Worm (Caenorhabditis elegans) whole organism, early embryonic: ENCODE results near the gene ciao-2B.
"Not testable (repeated sequence)": the region's sequence is repeated elsewhere in the genome, so short reads cannot be mapped to it uniquely, and the experiment has no call there.

Experiments used
- B0310.2 ChIP-seq: sonication (generic microtip); optimal IDR thresholded peaks from 2 replicates; lab custom pipeline; 2016; ENCODE audit warnings: mild to moderate bottlenecking, missing genetic modification characterization, missing compliant biosample characterization
- F13C5.2 ChIP-seq: sonication (generic microtip); optimal IDR thresholded peaks from 2 replicates; lab custom pipeline; 2017; ENCODE audit warnings: mild to moderate bottlenecking, missing genetic modification characterization, inconsistent platforms, missing compliant biosample characterization
- aly-1 ChIP-seq: sonication (generic microtip); optimal IDR thresholded peaks from 2 replicates; lab custom pipeline; 2016; ENCODE audit warnings: missing genetic modification characterization, missing compliant biosample characterization
- ama-1 ChIP-seq: fragments of 150-350 bp; optimal IDR thresholded peaks from 2 replicates; lab custom pipeline; 2014
- ceh-13 ChIP-seq: fragments of 200-800 bp; sonication (Bioruptor generic); optimal IDR thresholded peaks from 2 replicates; lab custom pipeline; 2018; ENCODE audit warnings: mild to moderate bottlenecking, missing genetic modification characterization, missing compliant biosample characterization
- ceh-36 ChIP-seq: sonication (generic microtip); optimal IDR thresholded peaks from 2 replicates; lab custom pipeline; 2016; ENCODE audit warnings: missing genetic modification characterization, inconsistent platforms, missing compliant biosample characterization
- ets-7 ChIP-seq: sonication (generic microtip); optimal IDR thresholded peaks from 2 replicates; lab custom pipeline; 2016; ENCODE audit warnings: missing genotype, missing genetic modification characterization, missing compliant biosample characterization
- flt-1 ChIP-seq: fragments of 200-800 bp; sonication (Bioruptor generic); IDR thresholded peaks from 2 replicates; pipeline ENCODE4 v1.3.6; 2022; ENCODE audit warnings: missing genetic modification characterization, missing compliant biosample characterization
- hmbx-1 ChIP-seq: sonication (generic microtip); optimal IDR thresholded peaks from 2 replicates; lab custom pipeline; 2016; ENCODE audit warnings: mild to moderate bottlenecking, missing genetic modification characterization, missing compliant biosample characterization
- hmg-4 ChIP-seq: fragments of 200-800 bp; sonication (Bioruptor generic); optimal IDR thresholded peaks from 2 replicates; lab custom pipeline; 2018; ENCODE audit warnings: mild to moderate bottlenecking, missing genetic modification characterization, missing compliant biosample characterization
- hnd-1 ChIP-seq: sonication (generic microtip); optimal IDR thresholded peaks from 2 replicates; lab custom pipeline; 2016; ENCODE audit warnings: missing genetic modification characterization, missing compliant biosample characterization
- pes-1 ChIP-seq: fragments of 200-800 bp; sonication (Bioruptor generic); IDR thresholded peaks from 2 replicates; pipeline ENCODE4 v1.3.6; 2022; ENCODE audit warnings: missing genetic modification reagents, missing genetic modification characterization, missing compliant biosample characterization
- scrt-1 ChIP-seq: fragments of 200-800 bp; sonication (Bioruptor generic); IDR thresholded peaks from 2 replicates; pipeline ENCODE4 v1.3.6; 2022; ENCODE audit warnings: missing genetic modification characterization, missing compliant biosample characterization
- sea-1 ChIP-seq: fragments of 200-800 bp; sonication (Bioruptor generic); conservative IDR thresholded peaks from 2 replicates; pipeline ENCODE4 v1.3.6; 2022; ENCODE audit warnings: missing genetic modification characterization, missing compliant biosample characterization
- tbx-11 ChIP-seq: fragments of 200-800 bp; sonication (Bioruptor generic); IDR thresholded peaks from 2 replicates; pipeline ENCODE4 v1.3.6; 2022; ENCODE audit warnings: missing genetic modification characterization, missing compliant biosample characterization
- tbx-37 ChIP-seq: fragments of 200-800 bp; sonication (Bioruptor generic); conservative IDR thresholded peaks from 2 replicates; pipeline ENCODE4 v1.3.6; 2022; ENCODE audit warnings: missing genetic modification reagents, missing genetic modification characterization, missing compliant biosample characterization
- tra-4 ChIP-seq: sonication (generic microtip); optimal IDR thresholded peaks from 2 replicates; lab custom pipeline; 2017; ENCODE audit warnings: missing genetic modification characterization, missing compliant biosample characterization

Gene ciao-2B

DNA sequence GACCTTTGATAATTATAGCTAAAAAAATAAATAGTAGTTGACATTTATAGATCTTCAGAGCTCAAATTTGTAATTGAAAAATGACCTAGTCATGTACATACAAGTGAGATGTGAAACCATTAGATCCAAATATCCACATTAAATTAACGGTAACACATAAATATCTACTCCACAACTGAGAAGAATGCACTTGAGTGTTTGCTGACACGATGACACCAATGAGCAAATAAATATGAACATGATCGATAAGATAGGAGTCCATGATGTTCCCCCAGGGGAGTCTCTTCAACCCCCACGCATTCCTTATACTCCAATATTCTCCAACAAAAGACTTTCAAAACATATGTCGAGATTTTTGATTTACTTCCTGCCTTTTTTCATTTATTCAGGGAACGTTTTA is 34.9 kb downstream of the ciao-2B start, which contains the start of gene ttr-52:
TSS of gene ttr-52 (plus strand) at position 301 of the 400 bp plus-strand sequence.
- TF ChIP-seq hmbx-1 (tag; lab: Kevin White, UChicago) (no peak), flt-1 (no peak), hnd-1 (tag; lab: Kevin White, UChicago) (no peak), sea-1 (GFP tag; lab: Robert Waterston, UW) (no peak), ceh-36 (tag; lab: Kevin White, UChicago) (no peak), pes-1 (GFP tag; lab: Robert Waterston, UW) (no peak), aly-1 (no peak), tbx-37 (GFP tag; lab: Robert Waterston, UW) (no peak), scrt-1 (GFP tag; lab: Robert Waterston, UW) (no peak), ceh-13 (GFP tag; lab: Kevin White, UChicago) (no peak)

DNA sequence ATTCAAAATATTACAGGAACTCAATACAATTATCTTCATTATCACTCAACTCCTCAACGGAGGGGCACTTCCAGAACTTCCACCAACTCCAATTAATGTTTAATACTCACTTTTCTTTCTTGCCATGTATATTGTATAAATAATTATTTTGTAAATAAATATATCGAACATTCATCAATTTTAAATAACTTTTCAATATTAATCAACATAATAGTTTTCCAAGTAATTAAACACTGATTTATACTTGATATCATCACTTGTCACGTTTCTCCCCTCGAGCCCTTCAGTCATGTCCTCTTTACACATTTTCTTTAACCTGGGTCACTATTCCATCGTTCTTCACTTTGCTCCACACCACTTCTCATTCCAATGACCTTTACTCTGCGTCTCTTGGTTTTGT is 36.4 kb downstream of the ciao-2B start, which contains the start of gene mig-18:
TSS of gene mig-18 (plus strand) at position 301 of the 400 bp plus-strand sequence.
- TF ChIP-seq aly-1 (no peak), tra-4 (tag; lab: Kevin White, UChicago) (no peak), ets-7 (tag; lab: Kevin White, UChicago) (no peak), hmg-4 (no peak), hmbx-1 (tag; lab: Kevin White, UChicago) (no peak), ceh-13 (GFP tag; lab: Kevin White, UChicago) (no peak), sea-1 (GFP tag; lab: Robert Waterston, UW) (no peak), B0310.2 (tag; lab: Kevin White, UChicago) (no peak), ceh-36 (tag; lab: Kevin White, UChicago) (no peak), tbx-11 (no peak), flt-1 (no peak), tbx-37 (GFP tag; lab: Robert Waterston, UW) (no peak), scrt-1 (GFP tag; lab: Robert Waterston, UW) (no peak), ama-1 (lab: Kevin White, UChicago) (no peak), F13C5.2 (tag; lab: Kevin White, UChicago) (no peak), hnd-1 (tag; lab: Kevin White, UChicago) (no peak)

DNA sequence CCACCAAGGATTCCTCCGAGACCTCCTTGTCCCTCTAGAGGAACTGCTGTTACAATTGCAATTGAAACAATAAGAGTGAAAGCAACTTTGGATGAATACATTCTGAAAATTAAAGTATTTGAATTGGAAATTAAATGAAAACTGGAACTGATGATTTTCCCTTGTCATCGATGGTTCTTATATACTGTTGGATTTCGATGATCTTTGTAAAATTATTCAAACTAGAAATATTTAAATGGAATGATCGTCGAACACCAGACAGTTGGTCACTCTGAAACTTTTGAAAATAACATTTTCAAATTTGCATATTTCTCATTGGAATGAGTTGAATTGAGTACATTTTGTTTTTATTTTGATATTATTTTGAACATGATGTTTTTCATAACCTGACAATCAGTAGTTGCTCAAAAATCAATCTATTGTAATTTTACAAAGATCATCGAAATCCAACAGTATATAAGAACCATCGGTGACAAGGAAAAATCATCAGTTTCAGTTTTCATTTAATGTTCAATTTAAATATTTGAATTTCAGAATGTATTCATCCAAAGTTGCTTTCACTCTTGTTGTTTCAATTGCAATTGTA is 37.6 kb downstream of the ciao-2B start, which contains the start of the genes srlf-9 and srlf-10:
TSS of gene srlf-9 (minus strand) at position 101 of the 586 bp plus-strand sequence.
TSS of gene srlf-10 (plus strand) at position 536 of the 586 bp plus-strand sequence.
- not testable (repeated sequence) for TF ChIP-seq hmbx-1, B0310.2, ets-7 (tag; lab: Kevin White, UChicago)

DNA sequence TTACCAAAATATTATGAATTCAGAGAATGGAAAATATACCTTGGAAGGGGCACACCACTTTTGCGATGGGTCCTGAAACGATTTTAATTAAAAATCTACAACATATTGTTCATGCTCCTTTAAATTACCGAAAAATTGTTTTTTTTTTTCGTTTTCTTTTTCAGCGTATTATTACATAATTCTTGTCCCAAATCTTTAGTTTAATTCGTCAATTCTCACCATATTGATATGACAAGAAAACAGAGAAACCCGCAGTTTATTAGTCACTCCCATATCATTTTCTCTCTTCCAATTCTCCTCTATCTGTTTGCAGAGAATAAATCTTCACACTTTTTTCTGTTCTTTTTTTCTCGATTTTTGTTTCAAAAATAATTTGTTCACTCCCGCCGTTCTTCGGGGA is 44.1 kb downstream of the ciao-2B start, which contains the start of gene F11F1.1:
TSS of gene F11F1.1 (plus strand) at position 301 of the 400 bp plus-strand sequence.
- TF ChIP-seq tbx-37 (GFP tag; lab: Robert Waterston, UW) (no peak), sea-1 (GFP tag; lab: Robert Waterston, UW) (no peak), scrt-1 (GFP tag; lab: Robert Waterston, UW) (no peak), B0310.2 (tag; lab: Kevin White, UChicago) (no peak), hmg-4 (no peak), F13C5.2 (tag; lab: Kevin White, UChicago) (no peak), pes-1 (GFP tag; lab: Robert Waterston, UW) (no peak), tra-4 (tag; lab: Kevin White, UChicago) (no peak)

DNA sequence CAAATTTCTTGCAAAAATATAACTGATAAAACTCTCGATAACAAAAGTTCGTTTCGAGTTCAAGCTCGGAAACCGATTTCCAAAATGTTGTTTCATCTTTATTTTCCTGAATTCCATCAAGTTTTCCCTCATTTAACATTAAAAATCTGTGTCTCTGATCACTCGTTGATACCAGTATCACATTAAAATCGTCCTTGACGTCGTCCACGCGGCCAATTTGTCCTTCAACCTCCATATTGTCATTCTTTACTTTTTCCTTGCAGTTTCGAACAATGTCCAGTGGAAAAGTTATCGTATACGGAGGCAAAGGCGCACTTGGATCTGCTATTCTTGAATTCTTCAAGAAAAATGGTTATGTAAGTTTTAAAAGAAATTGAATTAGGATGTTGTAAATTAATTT is 45.7 kb downstream of the ciao-2B start, which contains the start of gene qdpr-1:
TSS of gene qdpr-1 (plus strand) at position 264 of the 400 bp plus-strand sequence.
- no peak for TF ChIP-seq ets-7 (tag; lab: Kevin White, UChicago)
- TF ChIP-seq B0310.2 (tag; lab: Kevin White, UChicago): no peak
- TF ChIP-seq hmbx-1 (tag; lab: Kevin White, UChicago): no peak
- no peak for TF ChIP-seq ceh-36 (tag; lab: Kevin White, UChicago)
- TF ChIP-seq tbx-11: no peak
- no peak for TF ChIP-seq aly-1
- TF ChIP-seq ceh-13 (GFP tag; lab: Kevin White, UChicago): no peak
- no peak for TF ChIP-seq pes-1 (GFP tag; lab: Robert Waterston, UW)
- TF ChIP-seq F13C5.2 (tag; lab: Kevin White, UChicago): no peak
- TF ChIP-seq hmg-4: no peak
- no peak for TF ChIP-seq sea-1 (GFP tag; lab: Robert Waterston, UW)
- TF ChIP-seq flt-1: no peak
- TF ChIP-seq hnd-1 (tag; lab: Kevin White, UChicago): no peak

DNA sequence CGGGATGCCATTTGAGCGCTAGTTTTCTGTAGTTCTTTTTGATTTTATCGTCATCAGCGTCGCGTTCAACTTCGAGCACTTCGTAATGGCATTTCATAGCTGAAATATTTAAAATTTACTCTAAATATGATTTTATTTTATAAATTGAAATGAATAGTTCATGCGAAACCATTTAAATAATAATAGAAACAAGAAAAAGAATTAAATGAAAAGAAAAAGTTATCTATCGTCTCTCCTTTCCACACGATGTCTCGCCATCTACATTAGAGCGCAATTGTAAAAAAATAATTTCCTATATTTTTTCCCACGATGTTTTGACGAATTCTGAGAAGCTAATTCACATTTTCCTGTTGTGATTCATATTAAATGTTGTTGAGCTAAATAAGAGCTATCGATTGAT is 46.1 kb downstream of the ciao-2B start, which contains the start of gene dnj-17:
TSS of gene dnj-17 (minus strand) at position 101 of the 400 bp plus-strand sequence.
- TF ChIP-seq tra-4 (tag; lab: Kevin White, UChicago): no peak

DNA sequence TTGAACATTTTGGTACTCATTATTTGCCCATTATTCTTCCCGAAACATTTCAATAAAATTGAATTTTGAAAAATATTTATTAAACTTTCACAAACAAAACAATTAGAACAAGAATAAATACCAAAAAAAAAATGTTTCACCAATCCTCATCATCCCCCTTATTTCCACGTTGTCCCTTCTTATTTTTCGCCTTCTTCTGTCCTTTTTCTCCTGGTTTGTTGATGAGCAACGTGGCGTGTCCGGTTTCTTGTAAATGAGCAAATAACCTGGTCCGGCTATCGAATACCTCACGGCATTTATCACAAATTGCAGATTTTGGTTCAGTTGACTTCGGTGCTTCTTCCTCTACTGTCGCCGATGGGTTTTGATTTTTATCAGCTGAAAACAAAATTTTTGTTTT is 48.6 kb downstream of the ciao-2B start:
- TF ChIP-seq ama-1 (lab: Kevin White, UChicago) (no peak), ets-7 (tag; lab: Kevin White, UChicago) (no peak), tbx-37 (GFP tag; lab: Robert Waterston, UW) (no peak), pes-1 (GFP tag; lab: Robert Waterston, UW) (no peak), hnd-1 (tag; lab: Kevin White, UChicago) (no peak), tbx-11 (no peak), B0310.2 (tag; lab: Kevin White, UChicago) (no peak), hmbx-1 (tag; lab: Kevin White, UChicago) (no peak), ceh-36 (tag; lab: Kevin White, UChicago) (no peak), flt-1 (no peak), tra-4 (tag; lab: Kevin White, UChicago) (no peak), scrt-1 (GFP tag; lab: Robert Waterston, UW) (no peak), hmg-4 (no peak), F13C5.2 (tag; lab: Kevin White, UChicago) (no peak), sea-1 (GFP tag; lab: Robert Waterston, UW) (no peak), aly-1 (no peak)
